Fruit fly (Drosophila melanogaster) whole organism, embryonic: ENCODE data around the gene CG43446.

Experiments used
- CG10366 ChIP-seq: fragments of 200-800 bp; sonication (Bioruptor generic); IDR thresholded peaks from 2 replicates; pipeline ENCODE4 v1.3.6; 2022; ENCODE audit warnings: missing biosample characterization, missing genetic modification characterization
- CG10543 ChIP-seq: fragments of 200-800 bp; sonication (Bioruptor generic); optimal IDR thresholded peaks from 3 replicates; lab custom pipeline; 2017; ENCODE audit warnings: missing biosample characterization, mild to moderate bottlenecking, missing genetic modification characterization, moderate library complexity
- CG11723 ChIP-seq: fragments of 200-800 bp; sonication (Bioruptor generic); optimal IDR thresholded peaks from 2 replicates; lab custom pipeline; 2017; ENCODE audit warnings: missing biosample characterization, mild to moderate bottlenecking, missing genetic modification characterization
- CG14014 ChIP-seq: fragments of 200-800 bp; sonication (Bioruptor generic); IDR thresholded peaks from 2 replicates; pipeline ENCODE4 v1.3.6; 2022; ENCODE audit warnings: missing biosample characterization, missing genetic modification characterization
- CG15011 ChIP-seq: fragments of 200-800 bp; sonication (Bioruptor generic); optimal IDR thresholded peaks from 3 replicates; lab custom pipeline; 2018; ENCODE audit warnings: missing biosample characterization, mild to moderate bottlenecking, missing genetic modification characterization
- CG17186 ChIP-seq: fragments of 200-800 bp; sonication (Bioruptor generic); optimal IDR thresholded peaks from 3 replicates; lab custom pipeline; 2017; ENCODE audit warnings: missing biosample characterization, missing genetic modification reagents, missing genetic modification characterization
- CG17328 ChIP-seq: fragments of 200-800 bp; sonication (Bioruptor generic); IDR thresholded peaks from 2 replicates; pipeline ENCODE4 v1.3.6; 2022; ENCODE audit warnings: missing biosample characterization, missing genetic modification characterization
- CG1792 ChIP-seq: fragments of 200-800 bp; sonication (Bioruptor generic); optimal IDR thresholded peaks from 2 replicates; lab custom pipeline; 2016; ENCODE audit warnings: missing biosample characterization, missing genetic modification characterization
- CG1832 ChIP-seq: fragments of 200-800 bp; sonication (Bioruptor generic); optimal IDR thresholded peaks from 2 replicates; lab custom pipeline; 2017; ENCODE audit warnings: missing biosample characterization, mild to moderate bottlenecking, missing genetic modification characterization, inconsistent platforms
- CG18599 ChIP-seq: fragments of 200-800 bp; sonication (Bioruptor generic); optimal IDR thresholded peaks from 3 replicates; lab custom pipeline; 2017; ENCODE audit warnings: missing biosample characterization, missing genetic modification characterization, mild to moderate bottlenecking, moderate library complexity, missing genetic modification reagents
- CG33213 ChIP-seq: fragments of 200-800 bp; sonication (Bioruptor generic); optimal IDR thresholded peaks from 3 replicates; lab custom pipeline; 2016; ENCODE audit warnings: missing biosample characterization, missing genetic modification characterization
- CG34224 ChIP-seq: fragments of 200-800 bp; sonication (Bioruptor generic); IDR thresholded peaks from 3 replicates; pipeline ENCODE4 v1.3.6; 2022; ENCODE audit warnings: missing biosample characterization, missing genetic modification characterization; ENCODE audit not compliant: partially characterized antibody
- CG42726 ChIP-seq: fragments of 200-800 bp; sonication (Bioruptor generic); IDR thresholded peaks from 2 replicates; pipeline ENCODE4 v1.3.6; 2022; ENCODE audit warnings: missing biosample characterization, missing genetic modification characterization; ENCODE audit not compliant: partially characterized antibody
- CG5953 ChIP-seq: fragments of 200-800 bp; sonication (Bioruptor generic); IDR thresholded peaks from 2 replicates; pipeline ENCODE4 v1.3.6; 2022; ENCODE audit warnings: missing biosample characterization, missing genetic modification characterization
- CG6254 ChIP-seq: fragments of 200-800 bp; sonication (Bioruptor generic); optimal IDR thresholded peaks from 3 replicates; lab custom pipeline; 2017; ENCODE audit warnings: mild to moderate bottlenecking, missing biosample characterization, missing genetic modification reagents, missing genetic modification characterization
- CG6689 ChIP-seq: fragments of 200-800 bp; sonication (Bioruptor generic); IDR thresholded peaks from 2 replicates; pipeline ENCODE4 v1.3.6; 2022; ENCODE audit warnings: missing biosample characterization, missing genetic modification characterization
- CG6854 ChIP-seq: fragments of 200-800 bp; sonication (Bioruptor generic); optimal IDR thresholded peaks from 3 replicates; lab custom pipeline; 2017; ENCODE audit warnings: missing biosample characterization, mild to moderate bottlenecking, missing genetic modification characterization
- CG8924 ChIP-seq: fragments of 200-800 bp; optimal IDR thresholded peaks from 3 replicates; lab custom pipeline; 2019; ENCODE audit warnings: missing biosample characterization, mild to moderate bottlenecking, missing genetic modification characterization, moderate library complexity
- CG9437 ChIP-seq: fragments of 200-800 bp; sonication (Bioruptor generic); optimal IDR thresholded peaks from 2 replicates; lab custom pipeline; 2018; ENCODE audit warnings: missing biosample characterization, mild to moderate bottlenecking, missing genetic modification characterization
- Dek ChIP-seq: fragments of 200-800 bp; sonication (Bioruptor generic); optimal IDR thresholded peaks from 3 replicates; lab custom pipeline; 2019; ENCODE audit warnings: missing biosample characterization, mild to moderate bottlenecking, missing genetic modification characterization, moderate library complexity
- E2f1 ChIP-seq: fragments of 200-800 bp; sonication (Bioruptor generic); IDR thresholded peaks from 2 replicates; pipeline ENCODE4 v1.3.6; 2022; ENCODE audit warnings: missing biosample characterization, missing genetic modification characterization
- GATAe ChIP-seq: fragments of 200-800 bp; sonication (Bioruptor generic); conservative IDR thresholded peaks from 2 replicates; pipeline ENCODE4 v1.3.6; 2022; ENCODE audit warnings: missing biosample characterization, missing genetic modification characterization
- Gug ChIP-seq: fragments of 200-800 bp; sonication (Bioruptor generic); IDR thresholded peaks from 4 replicates; pipeline ENCODE4 v1.3.6; 2022; ENCODE audit warnings: missing biosample characterization, missing genetic modification characterization
- Optix ChIP-seq: fragments of 200-800 bp; sonication (Bioruptor generic); IDR thresholded peaks from 3 replicates; pipeline ENCODE4 v1.3.6; 2022; ENCODE audit warnings: missing biosample characterization, missing genetic modification characterization
- Taf1 ChIP-seq: fragments of 200-800 bp; sonication (Bioruptor generic); IDR thresholded peaks from 2 replicates; pipeline ENCODE4 v1.3.6; 2022; ENCODE audit warnings: missing biosample characterization, missing genetic modification characterization
- Tbp ChIP-seq: fragments of >200 bp; optimal IDR thresholded peaks from 2 replicates; lab custom pipeline; 2018; ENCODE audit warnings: missing biosample characterization, missing genetic modification characterization
- YL-1 ChIP-seq: fragments of 200-800 bp; sonication (Bioruptor generic); optimal IDR thresholded peaks from 3 replicates; lab custom pipeline; 2017; ENCODE audit warnings: missing biosample characterization, mild to moderate bottlenecking, missing genetic modification characterization
- cad ChIP-seq: fragments of >200 bp; optimal IDR thresholded peaks from 2 replicates; lab custom pipeline; 2017; ENCODE audit warnings: missing biosample characterization, missing genetic modification characterization
- crp ChIP-seq, 2 experiments: fragments of 200-800 bp; sonication (Bioruptor generic); optimal IDR thresholded peaks; 2 replicates in 1 of 2; 3 replicates in 1 of 2; lab custom pipeline; 2017; ENCODE audit warnings: missing biosample characterization in 2 of 2, missing genetic modification characterization in 2 of 2, mild to moderate bottlenecking in 1 of 2, moderate library complexity in 1 of 2
- danr ChIP-seq: fragments of 200-800 bp; sonication (Bioruptor generic); IDR thresholded peaks from 2 replicates; pipeline ENCODE4 v1.3.6; 2022; ENCODE audit warnings: missing biosample characterization, missing genetic modification characterization
- dmrt11E ChIP-seq: fragments of 200-800 bp; sonication (Bioruptor generic); optimal IDR thresholded peaks from 3 replicates; lab custom pipeline; 2018; ENCODE audit warnings: missing biosample characterization, mild to moderate bottlenecking, missing genetic modification characterization, moderate library complexity
- dpn ChIP-seq, 2 experiments: fragments of 200-800 bp; sonication (Bioruptor generic); optimal IDR thresholded peaks; 3 replicates each; lab custom pipeline; 2016; ENCODE audit warnings: missing biosample characterization in 2 of 2, missing genetic modification characterization in 2 of 2
- gsb ChIP-seq: fragments of 200-800 bp; sonication (Bioruptor generic); IDR thresholded peaks from 2 replicates; pipeline ENCODE4 v1.3.6; 2022; ENCODE audit warnings: missing biosample characterization, missing genetic modification characterization
- jigr1 ChIP-seq: fragments of 200-800 bp; sonication (Bioruptor generic); IDR thresholded peaks from 3 replicates; pipeline ENCODE4 v1.3.6; 2022; ENCODE audit warnings: missing biosample characterization, missing genetic modification characterization
- ken ChIP-seq: fragments of 200-800 bp; sonication (Bioruptor generic); IDR thresholded peaks from 3 replicates; pipeline ENCODE4 v1.3.6; 2022; ENCODE audit warnings: missing biosample characterization, missing genetic modification characterization
- lab ChIP-seq: fragments of 200-800 bp; sonication (Bioruptor generic); optimal IDR thresholded peaks from 3 replicates; lab custom pipeline; 2017; ENCODE audit warnings: missing biosample characterization, missing genetic modification characterization, mild to moderate bottlenecking, moderate library complexity, missing genetic modification reagents
- lilli ChIP-seq: fragments of 200-800 bp; sonication (Bioruptor generic); optimal IDR thresholded peaks from 3 replicates; lab custom pipeline; 2016; ENCODE audit warnings: missing biosample characterization, missing genetic modification characterization
- mld ChIP-seq: fragments of 200-800 bp; sonication (Bioruptor generic); IDR thresholded peaks from 3 replicates; pipeline ENCODE4 v1.3.6; 2022; ENCODE audit warnings: missing biosample characterization, missing genetic modification characterization; ENCODE audit not compliant: partially characterized antibody
- nau ChIP-seq: fragments of 200-800 bp; sonication (Bioruptor generic); optimal IDR thresholded peaks from 3 replicates; lab custom pipeline; 2017; ENCODE audit warnings: missing biosample characterization, mild to moderate bottlenecking, missing genetic modification characterization, missing genetic modification reagents
- oc ChIP-seq: fragments of 200-800 bp; sonication (Bioruptor generic); optimal IDR thresholded peaks from 2 replicates; lab custom pipeline; 2018; ENCODE audit warnings: missing biosample characterization, mild to moderate bottlenecking, missing genetic modification characterization, moderate library complexity
- pita ChIP-seq: fragments of 200-800 bp; sonication (Bioruptor generic); optimal IDR thresholded peaks from 2 replicates; lab custom pipeline; 2017; ENCODE audit warnings: missing biosample characterization, mild to moderate bottlenecking, missing genetic modification characterization
- pros ChIP-seq: fragments of 200-800 bp; sonication (Bioruptor generic); optimal IDR thresholded peaks from 3 replicates; lab custom pipeline; 2019; ENCODE audit warnings: missing biosample characterization, mild to moderate bottlenecking, missing genetic modification characterization, moderate library complexity
- run ChIP-seq: fragments of 200-800 bp; sonication (Bioruptor generic); optimal IDR thresholded peaks from 3 replicates; lab custom pipeline; 2018; ENCODE audit warnings: missing biosample characterization, mild to moderate bottlenecking, missing genetic modification characterization
- schlank ChIP-seq: fragments of 200-800 bp; sonication (Bioruptor generic); optimal IDR thresholded peaks from 2 replicates; lab custom pipeline; 2018; ENCODE audit warnings: missing biosample characterization, mild to moderate bottlenecking, missing genetic modification characterization
- sens-2 ChIP-seq: fragments of 200-800 bp; sonication (Bioruptor generic); IDR thresholded peaks from 2 replicates; pipeline ENCODE4 v1.3.6; 2022; ENCODE audit warnings: missing biosample characterization, missing genetic modification characterization
- sima ChIP-seq: fragments of 200-800 bp; sonication (Bioruptor generic); optimal IDR thresholded peaks from 2 replicates; lab custom pipeline; 2016; ENCODE audit warnings: missing biosample characterization, missing genetic modification characterization
- sug ChIP-seq: fragments of 200-800 bp; optimal IDR thresholded peaks from 2 replicates; lab custom pipeline; 2019; ENCODE audit warnings: missing biosample characterization, mild to moderate bottlenecking, missing genetic modification characterization, moderate library complexity
- tna ChIP-seq: fragments of 200-800 bp; sonication (Bioruptor generic); IDR thresholded peaks from 2 replicates; pipeline ENCODE4 v1.3.6; 2022; ENCODE audit warnings: missing biosample characterization, missing genetic modification characterization; ENCODE audit not compliant: partially characterized antibody
- vnd ChIP-seq: fragments of 200-800 bp; sonication (Bioruptor generic); IDR thresholded peaks from 3 replicates; pipeline ENCODE4 v1.3.6; 2022; ENCODE audit warnings: missing biosample characterization, missing genetic modification characterization; ENCODE audit not compliant: partially characterized antibody
- zen ChIP-seq: fragments of 200-800 bp; sonication (Bioruptor generic); optimal IDR thresholded peaks from 3 replicates; lab custom pipeline; 2018; ENCODE audit warnings: missing biosample characterization, mild to moderate bottlenecking, missing genetic modification characterization, moderate library complexity

CG43446 gene

dm6 chr3R:20951353-20951955 is 36.3 kb downstream of the CG43446 start (continued):
- no peak for TF ChIP-seq mld
- TF ChIP-seq jigr1, result no peak
- no peak for TF ChIP-seq CG14014 (GFP tag; lab: Robert Waterston, UW)
- peak; percentile 22 for TF ChIP-seq CG10543 (GFP tag; lab: Kevin White, UChicago)
- TF ChIP-seq GATAe, result peak; percentile 52
- no peak for TF ChIP-seq CG33213 (GFP tag; lab: Kevin White, UChicago)
- no peak for TF ChIP-seq lilli (GFP tag; lab: Kevin White, UChicago)
- TF ChIP-seq schlank (tag; lab: Kevin White, UChicago), result no peak
- no peak for TF ChIP-seq ken (GFP tag; lab: Robert Waterston, UW)
- peak; percentile 2 for TF ChIP-seq lab (GFP tag; lab: Kevin White, UChicago)
- peak; percentile 41; the same call in 1 of the 2 replicates for TF ChIP-seq sens-2
- no peak for TF ChIP-seq vnd (GFP tag; lab: Robert Waterston, UW)
- no peak for TF ChIP-seq CG6254
- TF ChIP-seq gsb, result no peak
- peak; percentile 71 for TF ChIP-seq pros (GFP tag; lab: Kevin White, UChicago)
- TF ChIP-seq Optix (GFP tag; lab: Robert Waterston, UW), result no peak
- TF ChIP-seq Taf1 (GFP tag; lab: Robert Waterston, UW), result no peak
- no peak for TF ChIP-seq dmrt11E (tag; lab: Kevin White, UChicago)
- TF ChIP-seq run, result no peak
- no peak for TF ChIP-seq CG1792 (GFP tag; lab: Kevin White, UChicago)
- no peak for TF ChIP-seq CG5953
- TF ChIP-seq Tbp, result no peak
- TF ChIP-seq CG17186 (GFP tag; lab: Kevin White, UChicago), result no peak
- TF ChIP-seq E2f1 (GFP tag; lab: Robert Waterston, UW), result no peak
- no peak for TF ChIP-seq Gug
- TF ChIP-seq sug (tag; lab: Kevin White, UChicago), result peak; percentile 93
- no peak for TF ChIP-seq crp (GFP tag; optimal IDR thresholded peaks at IDR 0.05; lab: Kevin White, UChicago)
- no peak for TF ChIP-seq danr (GFP tag; lab: Robert Waterston, UW)
- no peak for TF ChIP-seq oc
- no peak for TF ChIP-seq pita (GFP tag; lab: Kevin White, UChicago)
- TF ChIP-seq CG9437, result no peak
- TF ChIP-seq CG42726 (GFP tag; lab: Robert Waterston, UW), result 0 out of 2 replicates have a peak, but pooled peaks have one; percentile 31
- TF ChIP-seq sima (GFP tag; lab: Kevin White, UChicago), result no peak
- no peak for TF ChIP-seq cad (GFP tag; lab: Kevin White, UChicago)
- no peak for TF ChIP-seq Dek (tag; lab: Kevin White, UChicago)
- no peak for TF ChIP-seq YL-1 (GFP tag; lab: Kevin White, UChicago)
- peak; percentile 5 for TF ChIP-seq zen (tag; lab: Kevin White, UChicago)
- no peak for TF ChIP-seq dpn (GFP tag; optimal IDR thresholded peaks at IDR 0.05; lab: Kevin White, UChicago)
- no peak for TF ChIP-seq CG8924 (tag; lab: Kevin White, UChicago)
- TF ChIP-seq CG17328 (GFP tag; lab: Robert Waterston, UW), result no peak
- no peak for TF ChIP-seq CG15011
- no peak for TF ChIP-seq CG34224 (GFP tag; lab: Robert Waterston, UW)
- TF ChIP-seq CG1832 (GFP tag; lab: Kevin White, UChicago), result no peak
- no peak for TF ChIP-seq CG6854 (GFP tag; lab: Kevin White, UChicago)
- TF ChIP-seq CG10366 (GFP tag; lab: Robert Waterston, UW), result no peak
- no peak for TF ChIP-seq tna
- no peak for TF ChIP-seq CG6689 (GFP tag; lab: Robert Waterston, UW)
- peak; percentile 3 for TF ChIP-seq CG18599
- TF ChIP-seq CG11723 (GFP tag; lab: Kevin White, UChicago), result no peak
- TF ChIP-seq nau (GFP tag; lab: Kevin White, UChicago), result no peak
